Fruit fly (Drosophila melanogaster): ENCODE measurements around the gene Archease.

Archease gene

dm6 chr3R:21630226-21630857 is 32.4 kb downstream of the Archease start (continued):
- no peak for TF ChIP-seq chinmo (GFP tag; IDR thresholded peaks at IDR 0.05; ENCODE audit: partially characterized antibody)
- TF ChIP-seq CG34376 (GFP tag; optimal IDR thresholded peaks at IDR 0.05): no peak
- TF ChIP-seq CG2875 (GFP tag; optimal IDR thresholded peaks at IDR 0.05): no peak
- no peak for TF ChIP-seq zfh1 (GFP tag; IDR thresholded peaks at IDR 0.05)
- no peak for TF ChIP-seq zfh2 (GFP tag; optimal IDR thresholded peaks at IDR 0.05)
- TF ChIP-seq CG4707 (GFP tag; optimal IDR thresholded peaks at IDR 0.05): no peak
- TF ChIP-seq CG1647 (GFP tag; optimal IDR thresholded peaks at IDR 0.05): no peak
- TF ChIP-seq CG17361 (GFP tag; IDR thresholded peaks at IDR 0.05): no peak
- no peak for TF ChIP-seq da (GFP tag; optimal IDR thresholded peaks at IDR 0.05)
- TF ChIP-seq Stat92E (GFP tag; optimal IDR thresholded peaks at IDR 0.05): peak in 1 of 3 experiments; percentile 75
- no peak for TF ChIP-seq D19B (GFP tag; optimal IDR thresholded peaks at IDR 0.05)
- TF ChIP-seq CG18476 (GFP tag; optimal IDR thresholded peaks at IDR 0.05): no peak
- TF ChIP-seq CG1529 (GFP tag; optimal IDR thresholded peaks at IDR 0.05): no peak
- TF ChIP-seq CG15479 (GFP tag; optimal IDR thresholded peaks at IDR 0.05): peak; percentile 36
- TF ChIP-seq gce (GFP tag; IDR thresholded peaks at IDR 0.05): no peak
- no peak for TF ChIP-seq Tbp (GFP tag; optimal IDR thresholded peaks at IDR 0.05)
- TF ChIP-seq fd102C (GFP tag; optimal IDR thresholded peaks at IDR 0.05): no peak
- no peak for TF ChIP-seq Dbx (GFP tag; IDR thresholded peaks at IDR 0.05)
- no peak for TF ChIP-seq CG11398 (GFP tag; optimal IDR thresholded peaks at IDR 0.05)
- no peak for TF ChIP-seq CG9876 (GFP tag; optimal IDR thresholded peaks at IDR 0.05)
- TF ChIP-seq tap (tag; optimal IDR thresholded peaks at IDR 0.05): no peak
- no peak for TF ChIP-seq CG32767 (GFP tag; IDR thresholded peaks at IDR 0.05)
- no peak for TF ChIP-seq CG4404 (GFP tag; IDR thresholded peaks at IDR 0.05)
- no peak for TF ChIP-seq tll (GFP tag; optimal IDR thresholded peaks at IDR 0.05)
- no peak for TF ChIP-seq CG12155 (GFP tag; optimal IDR thresholded peaks at IDR 0.05)
- no peak for TF ChIP-seq Hmr (GFP tag; optimal IDR thresholded peaks at IDR 0.05)
- no peak for TF ChIP-seq CG5245 (GFP tag; optimal IDR thresholded peaks at IDR 0.05)
- TF ChIP-seq wdn (GFP tag; IDR thresholded peaks at IDR 0.05): no peak
- no peak for TF ChIP-seq Doc2 (GFP tag; IDR thresholded peaks at IDR 0.05)
- TF ChIP-seq CG32532 (GFP tag; IDR thresholded peaks at IDR 0.05): no peak
- TF ChIP-seq Scr (GFP tag; IDR thresholded peaks at IDR 0.05; ENCODE audit: partially characterized antibody): no peak
- TF ChIP-seq lov (optimal IDR thresholded peaks at IDR 0.05): no peak
- no peak for TF ChIP-seq lov (GFP tag; IDR thresholded peaks at IDR 0.05)
- no peak for TF ChIP-seq sc (optimal IDR thresholded peaks at IDR 0.05)
- no peak for TF ChIP-seq sc (GFP tag; optimal IDR thresholded peaks at IDR 0.05)

DNA sequence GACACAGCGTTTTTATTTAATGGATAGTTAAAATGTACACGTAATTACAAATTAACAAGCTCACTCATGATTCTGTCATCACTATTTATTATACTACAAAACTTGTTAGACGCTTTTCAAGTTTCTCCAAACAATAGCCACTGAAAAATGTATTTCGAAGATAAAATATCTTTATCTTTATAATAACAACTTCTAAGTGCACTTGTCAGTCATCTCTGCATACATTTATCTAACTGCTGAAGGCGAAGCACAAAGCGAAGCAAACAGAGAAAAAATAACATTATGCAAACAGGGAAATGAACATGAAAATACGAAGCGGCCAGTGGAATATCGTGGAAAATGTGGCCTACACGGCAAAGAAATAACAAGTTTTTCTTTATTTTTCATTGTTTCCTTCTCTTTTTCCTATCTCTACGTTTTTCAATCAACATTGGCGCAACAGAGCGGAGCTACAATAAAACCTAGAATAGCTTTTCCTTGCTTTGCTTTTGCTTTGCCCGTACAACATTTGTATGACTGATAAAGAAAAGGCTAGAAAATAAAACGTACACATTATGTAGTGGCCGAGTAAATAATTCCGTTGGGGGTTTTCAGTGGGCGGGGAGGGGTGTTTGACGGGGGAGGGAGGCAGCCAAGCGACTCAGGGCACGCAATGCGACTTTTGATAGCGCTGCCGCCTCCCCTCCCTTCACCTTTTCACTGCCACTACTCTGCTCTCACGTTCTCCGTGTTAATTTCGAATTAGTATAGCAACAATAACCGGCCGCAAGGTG is 33.2 kb downstream of the Archease start:
- TF ChIP-seq scrt (GFP tag; optimal IDR thresholded peaks at IDR 0.05) (no peak), CG5953 (GFP tag; IDR thresholded peaks at IDR 0.05) (0 out of 2 replicates have a peak, but pooled peaks have one; percentile 21), Ptx1 (GFP tag; IDR thresholded peaks at IDR 0.05) (peak; percentile 43; the same call in 1 of the 2 replicates), Rfx (GFP tag; IDR thresholded peaks at IDR 0.05) (peak; percentile 42; the same call in 1 of the 2 replicates), CG10274 (GFP tag; optimal IDR thresholded peaks at IDR 0.05) (peak; percentile 11), CG1233 (GFP tag; optimal IDR thresholded peaks at IDR 0.05) (peak; percentile 10), ci (GFP tag; IDR thresholded peaks at IDR 0.05) (peak; percentile 61; the same call in 2 of the 3 replicates), CG11456 (GFP tag; IDR thresholded peaks at IDR 0.05) (0 out of 3 replicates have a peak, but pooled peaks have one; percentile 35), CG13296 (GFP tag; optimal IDR thresholded peaks at IDR 0.05) (peak; percentile 24), bcd (GFP tag; optimal IDR thresholded peaks at IDR 0.05) (peak; percentile 30), CG2199 (GFP tag; IDR thresholded peaks at IDR 0.05) (peak; percentile 88), D19A (tag; optimal IDR thresholded peaks at IDR 0.05) (peak; percentile 34), caup (GFP tag; optimal IDR thresholded peaks at IDR 0.05; ENCODE audit: severe bottlenecking) (peak; percentile 47), Dref (GFP tag; IDR thresholded peaks at IDR 0.05) (no peak), ro (GFP tag; IDR thresholded peaks at IDR 0.05) (no peak), CrebB (tag; optimal IDR thresholded peaks at IDR 0.05) (peak; percentile 36)
